Worm (Caenorhabditis elegans) whole organism, L4 larva: ENCODE measurements around the gene D2007.2.

ENCODE experiments used
- F10B5.3 ChIP-seq: sonication (generic microtip); optimal IDR thresholded peaks from 2 replicates; lab custom pipeline; 2016; ENCODE audit warnings: mild to moderate bottlenecking, missing genetic modification characterization, missing compliant biosample characterization
- F26F4.8 ChIP-seq: fragments of 200-800 bp; sonication (Bioruptor generic); conservative IDR thresholded peaks from 2 replicates; pipeline ENCODE4 v1.3.6; 2022; ENCODE audit warnings: missing genetic modification characterization, missing compliant biosample characterization
- F44E2.7 ChIP-seq: fragments of 200-800 bp; sonication (Bioruptor generic); IDR thresholded peaks from 2 replicates; pipeline ENCODE4 v2.1.2; 2022; ENCODE audit warnings: missing genetic modification characterization, missing compliant biosample characterization
- R02D3.7 ChIP-seq: fragments of 150-350 bp; sonication (generic microtip); optimal IDR thresholded peaks from 3 replicates; lab custom pipeline; 2014; ENCODE audit warnings: missing biosample characterization, missing genetic modification characterization
- Y5F2A.4 ChIP-seq: fragments of 200-800 bp; sonication (Bioruptor generic); optimal IDR thresholded peaks from 2 replicates; lab custom pipeline; 2018; ENCODE audit warnings: mild to moderate bottlenecking, missing genetic modification characterization, missing compliant biosample characterization
- ZK337.2 ChIP-seq: fragments of 200-800 bp; sonication (Bioruptor generic); IDR thresholded peaks from 2 replicates; pipeline ENCODE4 v1.3.6; 2022; ENCODE audit warnings: missing genetic modification reagents, missing genetic modification characterization, missing compliant biosample characterization
- ama-1 ChIP-seq: fragments of 150-350 bp; optimal IDR thresholded peaks from 2 replicates; lab custom pipeline; 2014; ENCODE audit warnings: inconsistent platforms, mixed read lengths
- arid-1 ChIP-seq: fragments of 200-800 bp; sonication (Bioruptor generic); conservative IDR thresholded peaks from 2 replicates; pipeline ENCODE4 v1.3.6; 2022; ENCODE audit warnings: missing genetic modification reagents, missing genetic modification characterization, missing compliant biosample characterization
- ceh-20 ChIP-seq: fragments of 200-800 bp; sonication (Bioruptor generic); IDR thresholded peaks from 2 replicates; pipeline ENCODE4 v1.3.6; 2022; ENCODE audit warnings: missing genetic modification reagents, missing genetic modification characterization, missing compliant biosample characterization
- ceh-28 ChIP-seq: fragments of 150-350 bp; optimal IDR thresholded peaks from 2 replicates; lab custom pipeline; 2014; ENCODE audit warnings: missing biosample characterization, missing genetic modification reagents, missing genetic modification characterization
- ceh-32 ChIP-seq: sonication (generic microtip); optimal IDR thresholded peaks from 2 replicates; lab custom pipeline; 2016; ENCODE audit warnings: mild to moderate bottlenecking, missing genetic modification characterization, missing compliant biosample characterization; ENCODE audit not compliant: poor library complexity
- ceh-82 ChIP-seq: sonication (generic microtip); optimal IDR thresholded peaks from 2 replicates; lab custom pipeline; 2017; ENCODE audit warnings: missing biosample characterization, missing genetic modification characterization
- cey-2 ChIP-seq: sonication (generic microtip); optimal IDR thresholded peaks from 3 replicates; lab custom pipeline; 2017; ENCODE audit warnings: missing genetic modification characterization, mild to moderate bottlenecking, missing compliant biosample characterization, antibody characterized with exemption, borderline replicate concordance; ENCODE audit not compliant: insufficient read depth
- ctbp-1 ChIP-seq: fragments of 200-800 bp; sonication (Bioruptor generic); IDR thresholded peaks from 2 replicates; pipeline ENCODE4 v1.3.6; 2022; ENCODE audit warnings: missing genetic modification reagents, missing genetic modification characterization, missing compliant biosample characterization
- daf-12 ChIP-seq: fragments of 150-350 bp; optimal IDR thresholded peaks from 2 replicates; lab custom pipeline; 2014; ENCODE audit warnings: missing biosample characterization, missing genetic modification reagents, missing genetic modification characterization
- daf-19 ChIP-seq: fragments of 200-800 bp; sonication (Bioruptor generic); conservative IDR thresholded peaks from 2 replicates; pipeline ENCODE4 v1.3.6; 2022; ENCODE audit warnings: missing genetic modification characterization, missing compliant biosample characterization
- dpl-1 ChIP-seq: fragments of 150-350 bp; optimal IDR thresholded peaks from 2 replicates; lab custom pipeline; 2014; ENCODE audit warnings: missing biosample characterization, missing genetic modification reagents, missing genetic modification characterization
- fos-1 ChIP-seq: fragments of 150-350 bp; optimal IDR thresholded peaks from 2 replicates; lab custom pipeline; 2014; ENCODE audit warnings: missing biosample characterization, missing genetic modification characterization
- gei-8 ChIP-seq: fragments of 200-800 bp; sonication (Bioruptor generic); optimal IDR thresholded peaks from 2 replicates; lab custom pipeline; 2018; ENCODE audit warnings: mild to moderate bottlenecking, missing genetic modification characterization, missing compliant biosample characterization
- hlh-30 ChIP-seq: sonication (generic microtip); optimal IDR thresholded peaks from 2 replicates; lab custom pipeline; 2017; ENCODE audit warnings: antibody characterized with exemption, mild to moderate bottlenecking, missing genetic modification characterization, missing compliant biosample characterization; ENCODE audit not compliant: insufficient read depth
- hmg-1.1 ChIP-seq: fragments of 200-800 bp; sonication (Bioruptor generic); IDR thresholded peaks from 2 replicates; pipeline ENCODE4 v1.3.6; 2022; ENCODE audit warnings: missing genetic modification reagents, missing genetic modification characterization, missing compliant biosample characterization
- lin-1 ChIP-seq: fragments of 200-800 bp; sonication (Bioruptor generic); IDR thresholded peaks from 2 replicates; pipeline ENCODE4 v1.3.6; 2022; ENCODE audit warnings: missing genetic modification reagents, missing genetic modification characterization, missing compliant biosample characterization
- lin-15B ChIP-seq: fragments of 150-350 bp; sonication (generic microtip); optimal IDR thresholded peaks from 3 replicates; lab custom pipeline; 2014; ENCODE audit warnings: missing biosample characterization, missing genetic modification characterization
- lin-29 ChIP-seq: fragments of 200-800 bp; sonication (Bioruptor generic); IDR thresholded peaks from 2 replicates; pipeline ENCODE4 v1.3.6; 2022; ENCODE audit warnings: missing genetic modification reagents, missing genetic modification characterization, missing compliant biosample characterization
- madf-5 ChIP-seq, 2 experiments: fragments of 200-800 bp; sonication (Bioruptor generic); IDR thresholded peaks; 2 replicates each; pipeline ENCODE4 v1.3.6; 2022; ENCODE audit warnings: missing compliant biosample characterization in 2 of 2, missing genetic modification characterization in 2 of 2
- madf-9 ChIP-seq: fragments of 200-800 bp; sonication (Bioruptor generic); conservative IDR thresholded peaks from 2 replicates; pipeline ENCODE4 v1.3.6; 2022; ENCODE audit warnings: missing genetic modification reagents, missing genetic modification characterization, missing compliant biosample characterization
- mep-1 ChIP-seq: fragments of 150-350 bp; sonication (generic microtip); optimal IDR thresholded peaks from 3 replicates; lab custom pipeline; 2014; ENCODE audit warnings: missing biosample characterization, missing genetic modification characterization
- mxl-2 ChIP-seq: fragments of 200-800 bp; sonication (Bioruptor generic); conservative IDR thresholded peaks from 2 replicates; pipeline ENCODE4 v1.3.6; 2022; ENCODE audit warnings: missing genetic modification reagents, missing genetic modification characterization, missing compliant biosample characterization
- nhr-102 ChIP-seq: sonication (generic microtip); optimal IDR thresholded peaks from 2 replicates; lab custom pipeline; 2016; ENCODE audit warnings: mild to moderate bottlenecking, missing genetic modification characterization, moderate library complexity, missing compliant biosample characterization
- nhr-11 ChIP-seq: fragments of 150-350 bp; optimal IDR thresholded peaks from 2 replicates; lab custom pipeline; 2014; ENCODE audit warnings: missing biosample characterization, missing genetic modification characterization
- nhr-111 ChIP-seq: fragments of 200-800 bp; sonication (Bioruptor generic); optimal IDR thresholded peaks from 2 replicates; lab custom pipeline; 2018; ENCODE audit warnings: mild to moderate bottlenecking, missing genetic modification characterization, missing compliant biosample characterization
- nhr-237 ChIP-seq: sonication (generic microtip); optimal IDR thresholded peaks from 2 replicates; lab custom pipeline; 2017; ENCODE audit warnings: missing biosample characterization, missing genetic modification characterization
- nhr-25 ChIP-seq: sonication (generic microtip); optimal IDR thresholded peaks from 2 replicates; lab custom pipeline; 2017; ENCODE audit warnings: missing genetic modification characterization, mild to moderate bottlenecking, missing compliant biosample characterization, antibody characterized with exemption, moderate library complexity, borderline replicate concordance; ENCODE audit not compliant: insufficient read depth
- nhr-28 ChIP-seq: fragments of 150-350 bp; optimal IDR thresholded peaks from 2 replicates; lab custom pipeline; 2014; ENCODE audit warnings: missing biosample characterization, missing genetic modification characterization
- nhr-41 ChIP-seq: fragments of 200-800 bp; sonication (Bioruptor generic); IDR thresholded peaks from 2 replicates; pipeline ENCODE4 v1.3.6; 2022; ENCODE audit warnings: missing genetic modification reagents, missing genetic modification characterization, missing compliant biosample characterization
- nhr-48 ChIP-seq: sonication (generic microtip); optimal IDR thresholded peaks from 2 replicates; lab custom pipeline; 2016; ENCODE audit warnings: mild to moderate bottlenecking, missing genetic modification characterization, missing compliant biosample characterization
- nhr-76 ChIP-seq: fragments of 150-350 bp; optimal IDR thresholded peaks from 2 replicates; lab custom pipeline; 2014; ENCODE audit warnings: missing biosample characterization, missing genetic modification characterization
- nhr-77 ChIP-seq: fragments of 150-350 bp; optimal IDR thresholded peaks from 2 replicates; lab custom pipeline; 2014; ENCODE audit warnings: missing biosample characterization, missing genetic modification characterization
- pha-4 ChIP-seq, 2 experiments: fragments of 150-350 bp in 1 of 2; fragments of 200-800 bp in 1 of 2; sonication (Bioruptor generic) in 1 of 2; IDR thresholded peaks in 1 of 2; optimal IDR thresholded peaks in 1 of 2; 2 replicates each; pipeline versions ENCODE4 v1.3.6 to Lab custom; 2014 to 2022; ENCODE audit warnings: missing genetic modification characterization in 2 of 2, missing genetic modification reagents in 2 of 2, missing biosample characterization in 1 of 2, missing compliant biosample characterization in 1 of 2
- rbr-2 ChIP-seq: sonication (generic microtip); optimal IDR thresholded peaks from 2 replicates; lab custom pipeline; 2016; ENCODE audit warnings: missing genotype, missing genetic modification characterization, missing compliant biosample characterization
- saeg-2 ChIP-seq: fragments of 200-800 bp; sonication (Bioruptor generic); IDR thresholded peaks from 2 replicates; pipeline ENCODE4 v1.3.6; 2022; ENCODE audit warnings: missing genetic modification reagents, missing genetic modification characterization, missing compliant biosample characterization
- skn-1 ChIP-seq: fragments of 150-350 bp; optimal IDR thresholded peaks from 2 replicates; lab custom pipeline; 2014; ENCODE audit warnings: missing biosample characterization, missing genetic modification characterization
- snpc-1.2 ChIP-seq: fragments of 200-800 bp; sonication (Bioruptor generic); IDR thresholded peaks from 2 replicates; pipeline ENCODE4 v1.3.6; 2022; ENCODE audit warnings: missing genetic modification reagents, missing genetic modification characterization, missing compliant biosample characterization
- snpc-4 ChIP-seq: fragments of 150-350 bp; optimal IDR thresholded peaks from 2 replicates; lab custom pipeline; 2014; ENCODE audit warnings: missing biosample characterization, missing genetic modification characterization
- unc-39 ChIP-seq: sonication (generic microtip); optimal IDR thresholded peaks from 2 replicates; lab custom pipeline; 2017; ENCODE audit warnings: missing biosample characterization, missing genetic modification characterization
- vab-7 ChIP-seq: fragments of 200-800 bp; sonication (Bioruptor generic); IDR thresholded peaks from 2 replicates; pipeline ENCODE4 v1.3.6; 2022; ENCODE audit warnings: missing genetic modification reagents, missing genetic modification characterization, missing compliant biosample characterization
- zip-11 ChIP-seq: fragments of 200-800 bp; sonication (Bioruptor generic); IDR thresholded peaks from 2 replicates; pipeline ENCODE4 v1.3.6; 2022; ENCODE audit warnings: missing genetic modification characterization, missing compliant biosample characterization
- ztf-11 ChIP-seq: fragments of 150-350 bp; optimal IDR thresholded peaks from 2 replicates; lab custom pipeline; 2014; ENCODE audit warnings: missing biosample characterization, missing genetic modification characterization
- ztf-7 ChIP-seq: fragments of 150-350 bp; optimal IDR thresholded peaks from 2 replicates; lab custom pipeline; 2014; ENCODE audit warnings: missing biosample characterization, missing genetic modification characterization

The D2007.2 gene

DNA sequence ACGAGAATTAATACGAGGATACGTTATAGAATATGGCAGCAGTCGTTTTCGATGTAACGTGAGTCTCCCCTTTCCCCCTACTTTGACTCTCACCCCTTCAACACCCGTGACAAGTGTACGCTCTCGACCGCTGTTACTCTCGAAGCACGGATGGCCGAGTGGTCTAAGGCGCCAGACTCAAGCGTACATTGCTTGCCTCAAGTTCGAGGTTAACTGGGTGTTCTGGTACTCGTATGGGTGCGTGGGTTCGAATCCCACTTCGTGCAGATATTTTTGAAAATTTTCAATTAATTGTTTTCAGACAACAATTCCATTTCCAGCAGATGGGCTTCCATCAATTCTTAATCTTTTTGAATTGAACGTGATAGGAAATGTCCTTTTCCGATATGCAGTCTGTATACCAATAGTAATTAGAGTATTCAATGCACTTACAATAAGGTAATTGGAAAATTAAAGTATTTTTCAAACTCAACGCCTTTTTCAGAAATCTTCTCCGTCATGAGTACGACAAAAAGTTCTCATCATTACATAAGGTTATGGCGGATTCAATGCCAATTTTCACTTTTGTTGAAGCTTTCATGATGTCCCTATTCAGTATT is 39.2 kb upstream of the D2007.2 start (continued):
- TF ChIP-seq nhr-25 (no peak), snpc-4 (no peak), nhr-77 (tag; lab: Kevin White, UChicago) (peak; percentile 62), snpc-1.2 (GFP tag; lab: Robert Waterston, UW) (peak; percentile 69; the same call in 1 of the 2 replicates), mep-1 (tag; lab: Kevin White, UChicago) (peak; percentile 82), gei-8 (GFP tag; lab: Kevin White, UChicago) (peak; percentile 97), mxl-2 (GFP tag; lab: Robert Waterston, UW) (0 out of 2 replicates have a peak, but pooled peaks have one; percentile 56), nhr-28 (tag; lab: Kevin White, UChicago) (peak; percentile 33), nhr-48 (peak; percentile 49), madf-5 (GFP tag; IDR thresholded peaks at IDR 0.05; lab: Robert Waterston, UW) (peak; percentile 72 to 80; a peak in 2 of 4 replicates), ama-1 (lab: Kevin White, UChicago) (no peak), nhr-11 (tag; lab: Kevin White, UChicago) (peak; percentile 52), ceh-20 (GFP tag; lab: Robert Waterston, UW) (peak; percentile 85), nhr-76 (tag; lab: Kevin White, UChicago) (no peak), unc-39 (no peak), F26F4.8 (GFP tag; lab: Robert Waterston, UW) (peak; percentile 70; the same call in 1 of the 2 replicates), saeg-2 (no peak), ztf-7 (tag; lab: Kevin White, UChicago) (peak; percentile 53), skn-1 (tag; lab: Kevin White, UChicago) (no peak), pha-4 (GFP tag; IDR thresholded peaks at IDR 0.05; lab: Robert Waterston, UW) (peak; percentile 73; the same call in 1 of the 2 replicates), pha-4 (tag; optimal IDR thresholded peaks at IDR 0.05; lab: Kevin White, UChicago) (no peak), hmg-1.1 (peak; percentile 94), ceh-28 (tag; lab: Kevin White, UChicago) (no peak), nhr-111 (GFP tag; lab: Kevin White, UChicago) (peak; percentile 27), lin-29 (GFP tag; lab: Robert Waterston, UW) (no peak), nhr-237 (tag; lab: Kevin White, UChicago) (no peak), hlh-30 (tag; lab: Kevin White, UChicago) (peak; percentile 61), zip-11 (GFP tag; lab: Robert Waterston, UW) (0 out of 2 replicates have a peak, but pooled peaks have one; percentile 45), ztf-11 (no peak), daf-19 (GFP tag; lab: Robert Waterston, UW) (peak; percentile 42; the same call in 1 of the 2 replicates), fos-1 (no peak), ZK337.2 (GFP tag; lab: Robert Waterston, UW) (peak; percentile 71), nhr-41 (GFP tag; lab: Robert Waterston, UW) (peak; percentile 54; the same call in 1 of the 2 replicates), madf-9 (GFP tag; lab: Robert Waterston, UW) (peak; percentile 71), arid-1 (GFP tag; lab: Robert Waterston, UW) (peak; percentile 87; the same call in 1 of the 2 replicates), F44E2.7 (GFP tag; lab: Robert Waterston, UW) (peak; percentile 80; the same call in 1 of the 2 replicates), lin-1 (GFP tag; lab: Robert Waterston, UW) (0 out of 2 replicates have a peak, but pooled peaks have one; percentile 56), lin-15B (tag; lab: Kevin White, UChicago) (no peak), cey-2 (tag; lab: Kevin White, UChicago) (no peak), ceh-82 (tag; lab: Kevin White, UChicago) (no peak), nhr-102 (tag; lab: Kevin White, UChicago) (peak; percentile 51), F10B5.3 (tag; lab: Kevin White, UChicago) (no peak), vab-7 (GFP tag; lab: Robert Waterston, UW) (peak; percentile 79), ctbp-1 (GFP tag; lab: Robert Waterston, UW) (peak; percentile 85), daf-12 (tag; lab: Kevin White, UChicago) (no peak), R02D3.7 (tag; lab: Kevin White, UChicago) (no peak), Y5F2A.4 (no peak), ceh-32 (no peak), rbr-2 (tag; lab: Kevin White, UChicago) (peak; percentile 72), dpl-1 (peak; percentile 50)
